Worm (Caenorhabditis elegans): ENCODE results near the gene lars-1.

ce11 chrIII:4205751-4206327 is 19.2 kb upstream of the lars-1 start, which contains the start of gene R74.8:
- TF ChIP-seq ama-1 (optimal IDR thresholded peaks at IDR 0.05) (no peak), tra-4 (tag; optimal IDR thresholded peaks at IDR 0.05) (no peak), pes-1 (GFP tag; IDR thresholded peaks at IDR 0.05) (no peak), F13C5.2 (tag; optimal IDR thresholded peaks at IDR 0.05) (no peak), scrt-1 (GFP tag; IDR thresholded peaks at IDR 0.05) (no peak), hmbx-1 (tag; optimal IDR thresholded peaks at IDR 0.05) (no peak), hnd-1 (tag; optimal IDR thresholded peaks at IDR 0.05) (no peak), ets-7 (tag; optimal IDR thresholded peaks at IDR 0.05) (no peak), hmg-4 (GFP tag; optimal IDR thresholded peaks at IDR 0.05) (no peak)
